Worm (Caenorhabditis elegans) whole organism, early embryonic: Measurements from ENCODE around the gene prx-14.
A peak's percentile ranks its signal among the peaks of the same experiment; 100 is the strongest.
"Not testable (repeated sequence)": the region's sequence is repeated elsewhere in the genome, so short reads cannot be mapped to it uniquely, and the experiment has no call there.

Experiments
- B0310.2 ChIP-seq: sonication (generic microtip); optimal IDR thresholded peaks from 2 replicates; lab custom pipeline; 2016; ENCODE audit warnings: mild to moderate bottlenecking, missing genetic modification characterization, missing compliant biosample characterization
- F13C5.2 ChIP-seq: sonication (generic microtip); optimal IDR thresholded peaks from 2 replicates; lab custom pipeline; 2017; ENCODE audit warnings: mild to moderate bottlenecking, missing genetic modification characterization, inconsistent platforms, missing compliant biosample characterization
- aly-1 ChIP-seq: sonication (generic microtip); optimal IDR thresholded peaks from 2 replicates; lab custom pipeline; 2016; ENCODE audit warnings: missing genetic modification characterization, missing compliant biosample characterization
- ama-1 ChIP-seq: fragments of 150-350 bp; optimal IDR thresholded peaks from 2 replicates; lab custom pipeline; 2014
- ceh-13 ChIP-seq: fragments of 200-800 bp; sonication (Bioruptor generic); optimal IDR thresholded peaks from 2 replicates; lab custom pipeline; 2018; ENCODE audit warnings: mild to moderate bottlenecking, missing genetic modification characterization, missing compliant biosample characterization
- ceh-36 ChIP-seq: sonication (generic microtip); optimal IDR thresholded peaks from 2 replicates; lab custom pipeline; 2016; ENCODE audit warnings: missing genetic modification characterization, inconsistent platforms, missing compliant biosample characterization
- ets-7 ChIP-seq: sonication (generic microtip); optimal IDR thresholded peaks from 2 replicates; lab custom pipeline; 2016; ENCODE audit warnings: missing genotype, missing genetic modification characterization, missing compliant biosample characterization
- flt-1 ChIP-seq: fragments of 200-800 bp; sonication (Bioruptor generic); IDR thresholded peaks from 2 replicates; pipeline ENCODE4 v1.3.6; 2022; ENCODE audit warnings: missing genetic modification characterization, missing compliant biosample characterization
- hmbx-1 ChIP-seq: sonication (generic microtip); optimal IDR thresholded peaks from 2 replicates; lab custom pipeline; 2016; ENCODE audit warnings: mild to moderate bottlenecking, missing genetic modification characterization, missing compliant biosample characterization
- hmg-4 ChIP-seq: fragments of 200-800 bp; sonication (Bioruptor generic); optimal IDR thresholded peaks from 2 replicates; lab custom pipeline; 2018; ENCODE audit warnings: mild to moderate bottlenecking, missing genetic modification characterization, missing compliant biosample characterization
- hnd-1 ChIP-seq: sonication (generic microtip); optimal IDR thresholded peaks from 2 replicates; lab custom pipeline; 2016; ENCODE audit warnings: missing genetic modification characterization, missing compliant biosample characterization
- pes-1 ChIP-seq: fragments of 200-800 bp; sonication (Bioruptor generic); IDR thresholded peaks from 2 replicates; pipeline ENCODE4 v1.3.6; 2022; ENCODE audit warnings: missing genetic modification reagents, missing genetic modification characterization, missing compliant biosample characterization
- scrt-1 ChIP-seq: fragments of 200-800 bp; sonication (Bioruptor generic); IDR thresholded peaks from 2 replicates; pipeline ENCODE4 v1.3.6; 2022; ENCODE audit warnings: missing genetic modification characterization, missing compliant biosample characterization
- sea-1 ChIP-seq: fragments of 200-800 bp; sonication (Bioruptor generic); conservative IDR thresholded peaks from 2 replicates; pipeline ENCODE4 v1.3.6; 2022; ENCODE audit warnings: missing genetic modification characterization, missing compliant biosample characterization
- tbx-11 ChIP-seq: fragments of 200-800 bp; sonication (Bioruptor generic); IDR thresholded peaks from 2 replicates; pipeline ENCODE4 v1.3.6; 2022; ENCODE audit warnings: missing genetic modification characterization, missing compliant biosample characterization
- tbx-37 ChIP-seq: fragments of 200-800 bp; sonication (Bioruptor generic); conservative IDR thresholded peaks from 2 replicates; pipeline ENCODE4 v1.3.6; 2022; ENCODE audit warnings: missing genetic modification reagents, missing genetic modification characterization, missing compliant biosample characterization
- tra-4 ChIP-seq: sonication (generic microtip); optimal IDR thresholded peaks from 2 replicates; lab custom pipeline; 2017; ENCODE audit warnings: missing genetic modification characterization, missing compliant biosample characterization

The prx-14 gene

ce11 chrIV:11180077-11180476 lies 2.9 kb upstream of the prx-14 start:
- no peak for TF ChIP-seq hnd-1 (tag; lab: Kevin White, UChicago)

- TF ChIP-seq aly-1 (no peak), ceh-13 (GFP tag; lab: Kevin White, UChicago) (no peak), B0310.2 (no peak), ets-7 (tag; lab: Kevin White, UChicago) (no peak)
Measured at ce11 chrIV:11183991-11184390, 1.1 kb downstream of the prx-14 start, which contains the start of gene nuaf-3. Gene nuaf-3, plus strand, starts transcription at chrIV:11184291.

- no peak for TF ChIP-seq flt-1 (GFP tag; lab: Robert Waterston, UW)
- TF ChIP-seq hnd-1 (tag; lab: Kevin White, UChicago): no peak
- no peak for TF ChIP-seq scrt-1 (GFP tag; lab: Robert Waterston, UW)
- TF ChIP-seq B0310.2: no peak
- no peak for TF ChIP-seq hmg-4 (GFP tag; lab: Kevin White, UChicago)
- no peak for TF ChIP-seq ama-1 (lab: Kevin White, UChicago)
- TF ChIP-seq ets-7 (tag; lab: Kevin White, UChicago): no peak
- no peak for TF ChIP-seq ceh-13 (GFP tag; lab: Kevin White, UChicago)
- no peak for TF ChIP-seq sea-1 (GFP tag; lab: Robert Waterston, UW)
- no peak for TF ChIP-seq F13C5.2 (tag; lab: Kevin White, UChicago)
- TF ChIP-seq pes-1: no peak
- no peak for TF ChIP-seq aly-1
- no peak for TF ChIP-seq tbx-11 (GFP tag; lab: Robert Waterston, UW)
- no peak for TF ChIP-seq hmbx-1 (tag; lab: Kevin White, UChicago)
Measured at ce11 chrIV:11186729-11187128, 3.8 kb downstream of the prx-14 start, which contains the start of gene sdz-27. Gene sdz-27, plus strand, starts transcription at chrIV:11187029.

- TF ChIP-seq F13C5.2 (tag; lab: Kevin White, UChicago): no peak
- no peak for TF ChIP-seq hnd-1 (tag; lab: Kevin White, UChicago)
- TF ChIP-seq sea-1 (GFP tag; lab: Robert Waterston, UW): no peak
- no peak for TF ChIP-seq hmbx-1 (tag; lab: Kevin White, UChicago)
- no peak for TF ChIP-seq scrt-1 (GFP tag; lab: Robert Waterston, UW)
- TF ChIP-seq ama-1 (lab: Kevin White, UChicago): no peak
- no peak for TF ChIP-seq flt-1 (GFP tag; lab: Robert Waterston, UW)
- TF ChIP-seq ceh-36 (tag; lab: Kevin White, UChicago): no peak
- TF ChIP-seq hmg-4 (GFP tag; lab: Kevin White, UChicago): no peak
- TF ChIP-seq pes-1: no peak
- TF ChIP-seq tra-4: no peak
- TF ChIP-seq B0310.2: no peak
- no peak for TF ChIP-seq ceh-13 (GFP tag; lab: Kevin White, UChicago)
- no peak for TF ChIP-seq tbx-11 (GFP tag; lab: Robert Waterston, UW)
- TF ChIP-seq ets-7 (tag; lab: Kevin White, UChicago): no peak
- TF ChIP-seq aly-1: no peak
- no peak for TF ChIP-seq tbx-37
Measured at ce11 chrIV:11189411-11189810, 6.5 kb downstream of the prx-14 start, which contains the start of gene fbxb-79. Gene fbxb-79, minus strand, starts transcription at chrIV:11189511.

ce11 chrIV:11196866-11197265 lies 13.9 kb downstream of the prx-14 start:
- TF ChIP-seq scrt-1 (GFP tag; lab: Robert Waterston, UW) (peak; percentile 78), flt-1 (GFP tag; lab: Robert Waterston, UW) (peak; percentile 83), sea-1 (GFP tag; lab: Robert Waterston, UW) (peak; percentile 77; the same call in 1 of the 2 replicates), tbx-37 (peak; percentile 70; the same call in 1 of the 2 replicates), tbx-11 (GFP tag; lab: Robert Waterston, UW) (peak; percentile 74)

- TF ChIP-seq hmbx-1 (tag; lab: Kevin White, UChicago); tbx-37; sea-1 (GFP tag; lab: Robert Waterston, UW): not testable (repeated sequence)
Measured at ce11 chrIV:11198983-11199382, 16.1 kb downstream of the prx-14 start, which contains the start of gene R07H5.16. Gene R07H5.16, plus strand, starts transcription at chrIV:11199330.

ce11 chrIV:11202389-11202788 lies 19.5 kb downstream of the prx-14 start, which contains the start of gene R07H5.11:
Gene R07H5.11, plus strand, starts transcription at chrIV:11202768.
- not testable (repeated sequence) for TF ChIP-seq scrt-1 (GFP tag; lab: Robert Waterston, UW); ceh-36 (tag; lab: Kevin White, UChicago); hnd-1 (tag; lab: Kevin White, UChicago)

- no peak for TF ChIP-seq scrt-1 (GFP tag; lab: Robert Waterston, UW)
- TF ChIP-seq flt-1 (GFP tag; lab: Robert Waterston, UW): no peak
- TF ChIP-seq ceh-13 (GFP tag; lab: Kevin White, UChicago): no peak
- TF ChIP-seq tbx-37: no peak
- TF ChIP-seq hnd-1 (tag; lab: Kevin White, UChicago): no peak
- no peak for TF ChIP-seq ceh-36 (tag; lab: Kevin White, UChicago)
- no peak for TF ChIP-seq tbx-11 (GFP tag; lab: Robert Waterston, UW)
- TF ChIP-seq aly-1: no peak
- TF ChIP-seq sea-1 (GFP tag; lab: Robert Waterston, UW): no peak
- TF ChIP-seq hmg-4 (GFP tag; lab: Kevin White, UChicago): no peak
- no peak for TF ChIP-seq ets-7 (tag; lab: Kevin White, UChicago)
- TF ChIP-seq F13C5.2 (tag; lab: Kevin White, UChicago): no peak
- TF ChIP-seq hmbx-1 (tag; lab: Kevin White, UChicago): no peak
- no peak for TF ChIP-seq B0310.2
- no peak for TF ChIP-seq pes-1
- no peak for TF ChIP-seq tra-4
- TF ChIP-seq ama-1 (lab: Kevin White, UChicago): no peak
Measured at ce11 chrIV:11207186-11207585, 24.3 kb downstream of the prx-14 start, which contains the start of gene R07H5.9. Gene R07H5.9, plus strand, starts transcription at chrIV:11207486.
